Fruit fly (Drosophila melanogaster) whole organism, prepupa: ENCODE results near the gene RpL17.

Experiments used
- Blimp-1 ChIP-seq: fragments of 200-800 bp; sonication (Bioruptor generic); optimal IDR thresholded peaks from 3 replicates; lab custom pipeline; 2017; ENCODE audit warnings: missing biosample characterization, missing genetic modification characterization, mild to moderate bottlenecking, moderate library complexity, missing genetic modification reagents
- CG10631 ChIP-seq: fragments of 200-800 bp; sonication (Bioruptor generic); optimal IDR thresholded peaks from 2 replicates; lab custom pipeline; 2016; ENCODE audit warnings: missing biosample characterization, missing genetic modification characterization
- CG10669 ChIP-seq: fragments of 200-800 bp; sonication (Bioruptor generic); optimal IDR thresholded peaks from 3 replicates; lab custom pipeline; 2018; ENCODE audit warnings: missing biosample characterization, mild to moderate bottlenecking, missing genetic modification characterization, moderate library complexity
- CG11762 ChIP-seq: fragments of 200-800 bp; sonication (Bioruptor generic); optimal IDR thresholded peaks from 3 replicates; lab custom pipeline; 2016; ENCODE audit warnings: missing biosample characterization, missing genetic modification characterization; ENCODE audit not compliant: insufficient read depth
- CG11902 ChIP-seq: fragments of 200-800 bp; sonication (Bioruptor generic); optimal IDR thresholded peaks from 3 replicates; lab custom pipeline; 2016; ENCODE audit warnings: missing biosample characterization, missing genetic modification characterization
- CG15336 ChIP-seq: fragments of 200-800 bp; sonication (Bioruptor generic); IDR thresholded peaks from 2 replicates; pipeline ENCODE4 v1.3.6; 2022; ENCODE audit warnings: missing biosample characterization, missing genetic modification characterization
- CG1621 ChIP-seq: fragments of 200-800 bp; sonication (Bioruptor generic); optimal IDR thresholded peaks from 3 replicates; lab custom pipeline; 2018; ENCODE audit warnings: missing biosample characterization, mild to moderate bottlenecking, missing genetic modification characterization
- CG31627 ChIP-seq: fragments of 200-800 bp; sonication (Bioruptor generic); optimal IDR thresholded peaks from 3 replicates; lab custom pipeline; 2016; ENCODE audit warnings: missing biosample characterization, missing genetic modification characterization
- CG32006 ChIP-seq: fragments of 200-800 bp; sonication (Bioruptor generic); optimal IDR thresholded peaks from 3 replicates; lab custom pipeline; 2017; ENCODE audit warnings: missing biosample characterization, mild to moderate bottlenecking, missing genetic modification characterization
- CG34406 ChIP-seq: fragments of 200-800 bp; sonication (Bioruptor generic); optimal IDR thresholded peaks from 3 replicates; lab custom pipeline; 2016; ENCODE audit warnings: missing biosample characterization, missing genetic modification characterization
- CG3919 ChIP-seq: fragments of 200-800 bp; sonication (Bioruptor generic); optimal IDR thresholded peaks from 3 replicates; lab custom pipeline; 2016; ENCODE audit warnings: missing biosample characterization, missing genetic modification characterization
- CG4318 ChIP-seq: fragments of 200-800 bp; sonication (Bioruptor generic); optimal IDR thresholded peaks from 3 replicates; lab custom pipeline; 2017; ENCODE audit warnings: missing biosample characterization, mild to moderate bottlenecking, missing genetic modification characterization
- CG6163 ChIP-seq: fragments of 200-800 bp; sonication (Bioruptor generic); IDR thresholded peaks from 3 replicates; pipeline ENCODE4 v1.3.6; 2022; ENCODE audit warnings: missing biosample characterization, missing genetic modification characterization
- CG6276 ChIP-seq: fragments of 200-800 bp; sonication (Bioruptor generic); optimal IDR thresholded peaks from 2 replicates; lab custom pipeline; 2017; ENCODE audit warnings: missing biosample characterization, mild to moderate bottlenecking, missing genetic modification characterization
- CG6792 ChIP-seq: fragments of 200-800 bp; sonication (Bioruptor generic); optimal IDR thresholded peaks from 3 replicates; lab custom pipeline; 2016; ENCODE audit warnings: missing biosample characterization, missing genetic modification characterization
- CG6808 ChIP-seq: fragments of 200-800 bp; sonication (Bioruptor generic); optimal IDR thresholded peaks from 3 replicates; lab custom pipeline; 2017; ENCODE audit warnings: missing biosample characterization, missing genetic modification characterization, mild to moderate bottlenecking, moderate library complexity, missing genetic modification reagents
- CG6854 ChIP-seq: fragments of 200-800 bp; sonication (Bioruptor generic); optimal IDR thresholded peaks from 2 replicates; lab custom pipeline; 2017; ENCODE audit warnings: missing biosample characterization, mild to moderate bottlenecking, missing genetic modification characterization
- CG8119 ChIP-seq: fragments of 200-800 bp; sonication (Bioruptor generic); IDR thresholded peaks from 3 replicates; pipeline ENCODE4 v1.3.6; 2022; ENCODE audit warnings: missing biosample characterization, missing genetic modification characterization
- CG8319 ChIP-seq: fragments of 200-800 bp; sonication (Bioruptor generic); optimal IDR thresholded peaks from 3 replicates; lab custom pipeline; 2016; ENCODE audit warnings: missing biosample characterization, missing genetic modification characterization
- CG8632 ChIP-seq: fragments of 200-800 bp; sonication (Bioruptor generic); optimal IDR thresholded peaks from 3 replicates; lab custom pipeline; 2016; ENCODE audit warnings: missing biosample characterization, missing genetic modification characterization
- CG9139 ChIP-seq: fragments of 200-800 bp; sonication (Bioruptor generic); optimal IDR thresholded peaks from 3 replicates; lab custom pipeline; 2017; ENCODE audit warnings: missing biosample characterization, mild to moderate bottlenecking, missing genetic modification characterization
- Eip75B ChIP-seq: fragments of 200-800 bp; sonication (Bioruptor generic); optimal IDR thresholded peaks from 3 replicates; lab custom pipeline; 2016; ENCODE audit warnings: missing biosample characterization, missing genetic modification characterization
- Eip78C ChIP-seq: fragments of 200-800 bp; sonication (Bioruptor generic); peaks from one replicate; lab custom pipeline; 2016; ENCODE audit warnings: missing biosample characterization, missing genetic modification characterization
- Ets21C ChIP-seq: fragments of 200-800 bp; sonication (Bioruptor generic); optimal IDR thresholded peaks from 3 replicates; lab custom pipeline; 2016; ENCODE audit warnings: missing biosample characterization, missing genetic modification characterization
- Ets96B ChIP-seq: fragments of 200-800 bp; optimal IDR thresholded peaks from 2 replicates; lab custom pipeline; 2019; ENCODE audit warnings: missing biosample characterization, mild to moderate bottlenecking, missing genetic modification characterization, moderate library complexity
- Gug ChIP-seq: fragments of 200-800 bp; sonication (Bioruptor generic); IDR thresholded peaks from 2 replicates; pipeline ENCODE4 v1.3.6; 2022; ENCODE audit warnings: missing biosample characterization, missing genetic modification characterization
- Hr38 ChIP-seq: sonication (Bioruptor generic); optimal IDR thresholded peaks from 2 replicates; lab custom pipeline; 2016; ENCODE audit warnings: missing biosample characterization, missing genetic modification characterization
- Hr39 ChIP-seq: fragments of 200-800 bp; sonication (Bioruptor generic); optimal IDR thresholded peaks from 2 replicates; lab custom pipeline; 2016; ENCODE audit warnings: missing biosample characterization, missing genetic modification characterization
- Hr4 ChIP-seq: fragments of 200-800 bp; sonication (Bioruptor generic); optimal IDR thresholded peaks from 3 replicates; lab custom pipeline; 2016; ENCODE audit warnings: missing biosample characterization, missing genetic modification characterization
- Lpt ChIP-seq: fragments of 200-800 bp; sonication (Bioruptor generic); optimal IDR thresholded peaks from 3 replicates; lab custom pipeline; 2016; ENCODE audit warnings: missing biosample characterization, missing genetic modification characterization
- OdsH ChIP-seq: fragments of 200-800 bp; sonication (Bioruptor generic); optimal IDR thresholded peaks from 3 replicates; lab custom pipeline; 2016; ENCODE audit warnings: missing biosample characterization, missing genetic modification characterization
- Smox ChIP-seq: fragments of 200-800 bp; sonication (Bioruptor generic); optimal IDR thresholded peaks from 3 replicates; lab custom pipeline; 2016; ENCODE audit warnings: missing biosample characterization, missing genetic modification characterization
- Sox102F ChIP-seq: fragments of 200-800 bp; sonication (Bioruptor generic); optimal IDR thresholded peaks from 2 replicates; lab custom pipeline; 2016; ENCODE audit warnings: missing biosample characterization, mild to moderate bottlenecking, missing genetic modification characterization
- Sox14 ChIP-seq: fragments of 200-800 bp; sonication (Bioruptor generic); optimal IDR thresholded peaks from 3 replicates; lab custom pipeline; 2016; ENCODE audit warnings: missing biosample characterization, missing genetic modification characterization
- Sox15 ChIP-seq: fragments of 200-800 bp; sonication (Bioruptor generic); optimal IDR thresholded peaks from 3 replicates; lab custom pipeline; 2016; ENCODE audit warnings: missing biosample characterization, missing genetic modification characterization
- achi ChIP-seq: fragments of 200-800 bp; sonication (Bioruptor generic); optimal IDR thresholded peaks from 3 replicates; lab custom pipeline; 2016; ENCODE audit warnings: missing biosample characterization, missing genetic modification characterization
- acj6 ChIP-seq: fragments of 200-800 bp; sonication (Bioruptor generic); optimal IDR thresholded peaks from 3 replicates; lab custom pipeline; 2016; ENCODE audit warnings: missing biosample characterization, missing genetic modification characterization
- cyc ChIP-seq: fragments of 200-800 bp; sonication (Bioruptor generic); optimal IDR thresholded peaks from 3 replicates; lab custom pipeline; 2016; ENCODE audit warnings: missing biosample characterization, missing genetic modification characterization
- dac ChIP-seq: fragments of 200-800 bp; sonication (Bioruptor generic); optimal IDR thresholded peaks from 2 replicates; lab custom pipeline; 2017; ENCODE audit warnings: missing biosample characterization, mild to moderate bottlenecking, missing genetic modification characterization
- dsx ChIP-seq: fragments of 200-800 bp; optimal IDR thresholded peaks from 3 replicates; lab custom pipeline; 2019; ENCODE audit warnings: missing biosample characterization, mild to moderate bottlenecking, missing genetic modification characterization, moderate library complexity; ENCODE audit not compliant: poor library complexity, severe bottlenecking
- eg ChIP-seq: fragments of 200-800 bp; sonication (Bioruptor generic); IDR thresholded peaks from 3 replicates; pipeline ENCODE4 v1.3.6; 2022; ENCODE audit warnings: missing biosample characterization, missing genetic modification characterization
- fd59A ChIP-seq: fragments of 200-800 bp; sonication (Bioruptor generic); optimal IDR thresholded peaks from 2 replicates; lab custom pipeline; 2017; ENCODE audit warnings: missing biosample characterization, mild to moderate bottlenecking, missing genetic modification characterization, missing genetic modification reagents
- fd85E ChIP-seq: fragments of 200-800 bp; sonication (Bioruptor generic); optimal IDR thresholded peaks from 3 replicates; lab custom pipeline; 2016; ENCODE audit warnings: missing biosample characterization, missing genetic modification characterization
- fkh ChIP-seq: fragments of 200-800 bp; sonication (Bioruptor generic); optimal IDR thresholded peaks from 3 replicates; lab custom pipeline; 2017; ENCODE audit warnings: missing biosample characterization, mild to moderate bottlenecking, missing genetic modification characterization, moderate library complexity
- lz ChIP-seq: fragments of 200-800 bp; sonication (Bioruptor generic); optimal IDR thresholded peaks from 3 replicates; lab custom pipeline; 2016; ENCODE audit warnings: missing biosample characterization, missing genetic modification characterization
- pdm3 ChIP-seq: fragments of 200-800 bp; sonication (Bioruptor generic); optimal IDR thresholded peaks from 3 replicates; lab custom pipeline; 2016; ENCODE audit warnings: missing biosample characterization, missing genetic modification characterization
- salr ChIP-seq, 2 experiments: fragments of 200-800 bp; sonication (Bioruptor generic); optimal IDR thresholded peaks; 3 replicates each; lab custom pipeline; 2016 to 2018; ENCODE audit warnings: missing biosample characterization in 2 of 2, missing genetic modification characterization in 2 of 2, mild to moderate bottlenecking in 1 of 2
- ss ChIP-seq, 2 experiments: fragments of 200-800 bp; sonication (Bioruptor generic); optimal IDR thresholded peaks; 2 replicates in 1 of 2; 3 replicates in 1 of 2; lab custom pipeline; 2017 to 2018; ENCODE audit warnings: mild to moderate bottlenecking in 2 of 2, missing biosample characterization in 2 of 2, missing genetic modification characterization in 2 of 2, moderate library complexity in 1 of 2
- svp ChIP-seq: fragments of 200-800 bp; sonication (Bioruptor generic); peaks from one replicate; lab custom pipeline; 2016; ENCODE audit warnings: missing biosample characterization, missing genetic modification characterization
- topi ChIP-seq: fragments of 200-800 bp; sonication (Bioruptor generic); optimal IDR thresholded peaks from 3 replicates; lab custom pipeline; 2016; ENCODE audit warnings: missing biosample characterization, missing genetic modification characterization
- vri ChIP-seq: fragments of 200-800 bp; sonication (Bioruptor generic); optimal IDR thresholded peaks from 3 replicates; lab custom pipeline; 2016; ENCODE audit warnings: missing biosample characterization, mild to moderate bottlenecking, missing genetic modification characterization

The RpL17 gene

dm6 chrX:6747244-6747643 lies 3.2 kb upstream of the RpL17 start, which contains the start of gene CG14439:
CG14439 (plus strand) TSS chrX:6747544.
- TF ChIP-seq Eip78C (GFP tag; lab: Kevin White, UChicago) (peak; percentile 10), svp (no peak), Sox102F (GFP tag; lab: Kevin White, UChicago) (peak; percentile 27), Hr39 (GFP tag; lab: Kevin White, UChicago) (no peak), CG6163 (GFP tag; lab: Robert Waterston, UW) (no peak)

dm6 chrX:6746221-6746620 lies 2.2 kb upstream of the RpL17 start:
- TF ChIP-seq Smox (GFP tag; lab: Kevin White, UChicago), result peak; percentile 75
- TF ChIP-seq CG10669 (GFP tag; lab: Kevin White, UChicago), result peak; percentile 25
- no peak for TF ChIP-seq Eip75B (GFP tag; lab: Kevin White, UChicago)
- no peak for TF ChIP-seq Sox15
- TF ChIP-seq OdsH (GFP tag; lab: Kevin White, UChicago), result peak; percentile 34
- no peak for TF ChIP-seq dsx
- TF ChIP-seq fd59A (GFP tag; lab: Kevin White, UChicago), result no peak
- no peak for TF ChIP-seq Lpt
- no peak for TF ChIP-seq CG3919 (GFP tag; lab: Kevin White, UChicago)
- no peak for TF ChIP-seq svp
- TF ChIP-seq fd85E (GFP tag; lab: Kevin White, UChicago), result no peak
- no peak for TF ChIP-seq cyc (GFP tag; lab: Kevin White, UChicago)
- TF ChIP-seq CG10631 (GFP tag; lab: Kevin White, UChicago), result peak; percentile 1
- no peak for TF ChIP-seq lz
- no peak for TF ChIP-seq CG6276 (GFP tag; lab: Kevin White, UChicago)
- no peak for TF ChIP-seq CG8119 (GFP tag; lab: Robert Waterston, UW)
- TF ChIP-seq CG11762 (GFP tag; lab: Kevin White, UChicago), result no peak
- TF ChIP-seq CG9139 (GFP tag; lab: Kevin White, UChicago), result peak; percentile 1
- TF ChIP-seq Ets96B (tag; lab: Kevin White, UChicago), result peak; percentile 37
- peak; percentile 25 for TF ChIP-seq pdm3 (GFP tag; lab: Kevin White, UChicago)
- TF ChIP-seq Sox14, result no peak
- TF ChIP-seq CG11902 (GFP tag; lab: Kevin White, UChicago), result no peak
- no peak for TF ChIP-seq CG4318 (GFP tag; lab: Kevin White, UChicago)
- no peak for TF ChIP-seq Hr4 (GFP tag; lab: Kevin White, UChicago)
- no peak for TF ChIP-seq CG8319
- peak; percentile 28 for TF ChIP-seq achi (GFP tag; lab: Kevin White, UChicago)
- no peak for TF ChIP-seq CG6854
- TF ChIP-seq CG31627 (GFP tag; lab: Kevin White, UChicago), result peak; percentile 13
- TF ChIP-seq Ets21C (GFP tag; lab: Kevin White, UChicago), result no peak
- peak; percentile 11 for TF ChIP-seq CG1621 (tag; lab: Kevin White, UChicago)
- no peak for TF ChIP-seq CG32006 (GFP tag; lab: Kevin White, UChicago)
- no peak for TF ChIP-seq fkh (GFP tag; lab: Kevin White, UChicago)
- peak; percentile 29 for TF ChIP-seq CG34406 (GFP tag; lab: Kevin White, UChicago)
- TF ChIP-seq Blimp-1, result no peak
- TF ChIP-seq vri (GFP tag; lab: Kevin White, UChicago), result peak; percentile 17
- no peak for TF ChIP-seq topi
- TF ChIP-seq eg (GFP tag; lab: Robert Waterston, UW), result no peak
- peak; percentile 27 for TF ChIP-seq CG8632 (GFP tag; lab: Kevin White, UChicago)
- TF ChIP-seq CG6792 (GFP tag; lab: Kevin White, UChicago), result peak; percentile 12
- no peak for TF ChIP-seq Gug (GFP tag; lab: Robert Waterston, UW)
- TF ChIP-seq ss (GFP tag; optimal IDR thresholded peaks at IDR 0.05; lab: Kevin White, UChicago), result no peak
- peak; percentile 51 for TF ChIP-seq acj6 (GFP tag; lab: Kevin White, UChicago)
- no peak for TF ChIP-seq salr (GFP tag; optimal IDR thresholded peaks at IDR 0.05; lab: Kevin White, UChicago)
- no peak for TF ChIP-seq CG6808 (GFP tag; lab: Kevin White, UChicago)
- TF ChIP-seq CG15336 (GFP tag; lab: Robert Waterston, UW), result no peak
- no peak for TF ChIP-seq Hr38 (GFP tag; lab: Kevin White, UChicago)
- no peak for TF ChIP-seq dac (GFP tag; lab: Kevin White, UChicago)
